Worm (Caenorhabditis elegans): Measurements from ENCODE around the gene gip-1.

Gene gip-1

DNA sequence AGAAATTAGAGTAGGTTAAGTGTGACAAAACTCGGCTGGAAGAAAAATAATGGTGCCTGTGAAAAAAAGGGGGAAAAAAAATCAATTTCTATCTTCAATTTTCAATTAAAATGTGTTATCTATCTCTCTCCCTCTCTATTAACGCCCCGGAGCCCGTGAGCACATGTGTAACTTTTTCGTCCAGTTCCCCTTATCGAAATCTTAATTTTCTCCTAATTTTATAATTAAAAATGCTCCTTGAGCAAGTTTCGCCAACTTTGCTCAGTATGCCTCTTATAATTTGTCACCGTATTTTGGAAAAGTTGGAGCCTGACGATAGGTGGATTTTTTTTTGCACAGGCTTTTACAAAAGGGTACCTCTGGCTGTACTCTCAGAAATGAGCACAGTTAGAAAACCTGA, 39.4 kb upstream of the gip-1 start, which contains the start of the genes fbxa-1 and Y54F10BM.20:
TSS of gene fbxa-1 (minus strand) at position 101 of the 400 bp plus-strand sequence.
TSS of gene Y54F10BM.20 (plus strand) at position 231 of the 400 bp plus-strand sequence.
- TF ChIP-seq sem-2 (GFP tag; optimal IDR thresholded peaks at IDR 0.05) (no peak), lin-13 (tag; optimal IDR thresholded peaks at IDR 0.05) (no peak), pha-4 (tag; optimal IDR thresholded peaks at IDR 0.05) (no peak), nhr-12 (tag; optimal IDR thresholded peaks at IDR 0.05) (no peak), flh-1 (GFP tag; optimal IDR thresholded peaks at IDR 0.05) (no peak), elt-1 (tag; optimal IDR thresholded peaks at IDR 0.05; ENCODE audit: borderline replicate concordance, insufficient read depth) (no peak), ham-2 (GFP tag; optimal IDR thresholded peaks at IDR 0.05) (no peak)

DNA sequence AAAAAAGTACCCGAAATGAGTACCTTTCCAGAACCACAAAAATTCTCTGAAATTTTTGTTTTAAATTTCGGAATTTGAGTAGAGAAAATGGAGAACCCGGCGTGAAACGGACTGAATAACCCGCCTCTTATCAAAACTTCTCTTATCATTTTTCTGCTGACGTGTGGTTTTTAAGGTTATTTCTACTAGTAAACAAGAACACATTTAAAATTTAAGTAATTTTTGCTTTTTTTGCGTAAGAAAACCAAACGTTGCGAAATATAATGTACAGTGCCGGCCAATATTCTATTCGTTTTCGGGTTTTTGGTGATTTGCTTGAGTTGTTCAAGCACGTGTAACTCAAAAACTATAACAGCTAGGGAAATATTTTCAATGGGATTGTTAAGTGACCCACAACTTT, 36.4 kb upstream of the gip-1 start:
- no peak for TF ChIP-seq mls-2 (tag; optimal IDR thresholded peaks at IDR 0.05)
- TF ChIP-seq tbx-8 (GFP tag; optimal IDR thresholded peaks at IDR 0.05), result no peak
- no peak for TF ChIP-seq nhr-2 (tag; optimal IDR thresholded peaks at IDR 0.05)
- TF ChIP-seq bed-3 (GFP tag; optimal IDR thresholded peaks at IDR 0.05), result no peak
- no peak for TF ChIP-seq zip-8 (tag; optimal IDR thresholded peaks at IDR 0.05)

DNA sequence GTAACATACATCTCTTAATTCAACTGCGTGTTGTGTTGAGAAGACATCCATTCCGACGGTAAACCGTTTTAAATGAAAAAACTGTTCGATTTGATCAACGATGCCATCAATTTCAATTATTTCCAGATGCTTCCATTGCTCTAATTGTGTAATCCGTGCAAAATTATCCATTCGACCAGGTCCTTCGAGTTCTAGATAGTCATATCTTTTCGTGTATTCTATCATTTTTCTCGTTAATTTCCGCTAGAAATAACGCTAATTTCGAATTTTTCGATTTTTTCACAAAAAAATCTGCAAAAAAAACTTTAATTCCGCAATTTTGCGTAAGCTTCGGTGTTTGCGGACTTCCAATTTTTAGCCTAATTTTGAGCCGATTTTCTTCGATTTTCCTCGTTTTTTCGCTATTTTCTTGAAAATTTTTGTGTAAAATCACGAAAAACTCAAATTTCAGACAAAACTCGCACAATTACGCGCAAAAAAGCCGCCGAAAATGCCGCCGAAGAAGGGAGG, 33.4 kb upstream of the gip-1 start, which contains the start of the genes fbxa-66 and iffb-1:
TSS of gene fbxa-66 (minus strand) at position 51 of the 510 bp plus-strand sequence.
TSS of gene iffb-1 (plus strand) at position 452 of the 510 bp plus-strand sequence.
- TF ChIP-seq nhr-2 (tag; optimal IDR thresholded peaks at IDR 0.05) (no peak), ces-1 (GFP tag; optimal IDR thresholded peaks at IDR 0.05) (peak; percentile 44)

DNA sequence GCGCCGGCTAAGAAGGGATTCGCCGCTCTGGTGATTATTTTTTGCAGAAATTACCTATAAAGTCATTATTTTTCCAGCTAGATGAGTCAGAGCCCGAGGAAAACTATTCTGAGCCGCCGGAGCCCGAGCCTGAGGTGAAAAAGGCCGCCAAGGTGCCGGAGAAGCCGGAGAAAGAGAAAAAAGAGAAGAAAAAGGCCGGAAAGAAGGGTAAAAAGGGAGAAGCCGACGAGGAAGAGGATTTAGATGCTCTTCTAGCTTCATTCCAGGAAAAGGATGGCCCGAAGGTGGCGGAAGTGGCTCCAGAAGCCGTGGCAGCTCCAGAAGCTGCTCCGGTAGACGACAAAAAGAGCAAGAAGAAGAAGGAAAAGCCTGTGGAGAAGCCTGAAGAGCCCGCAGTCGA, 32.7 kb upstream of the gip-1 start:
- no peak for TF ChIP-seq ztf-11 (tag; optimal IDR thresholded peaks at IDR 0.05)
- TF ChIP-seq tbx-8 (GFP tag; optimal IDR thresholded peaks at IDR 0.05), result no peak
- TF ChIP-seq sem-2 (GFP tag; optimal IDR thresholded peaks at IDR 0.05), result no peak
- no peak for TF ChIP-seq unc-62 (GFP tag; optimal IDR thresholded peaks at IDR 0.05)
- no peak for TF ChIP-seq nhr-76 (tag; optimal IDR thresholded peaks at IDR 0.05)
- TF ChIP-seq drap-1 (GFP tag; optimal IDR thresholded peaks at IDR 0.05), result no peak
- TF ChIP-seq nhr-12 (tag; optimal IDR thresholded peaks at IDR 0.05), result no peak
- TF ChIP-seq mep-1 (tag; optimal IDR thresholded peaks at IDR 0.05), result no peak
- TF ChIP-seq elt-1 (tag; optimal IDR thresholded peaks at IDR 0.05; ENCODE audit: borderline replicate concordance, insufficient read depth), result no peak

DNA sequence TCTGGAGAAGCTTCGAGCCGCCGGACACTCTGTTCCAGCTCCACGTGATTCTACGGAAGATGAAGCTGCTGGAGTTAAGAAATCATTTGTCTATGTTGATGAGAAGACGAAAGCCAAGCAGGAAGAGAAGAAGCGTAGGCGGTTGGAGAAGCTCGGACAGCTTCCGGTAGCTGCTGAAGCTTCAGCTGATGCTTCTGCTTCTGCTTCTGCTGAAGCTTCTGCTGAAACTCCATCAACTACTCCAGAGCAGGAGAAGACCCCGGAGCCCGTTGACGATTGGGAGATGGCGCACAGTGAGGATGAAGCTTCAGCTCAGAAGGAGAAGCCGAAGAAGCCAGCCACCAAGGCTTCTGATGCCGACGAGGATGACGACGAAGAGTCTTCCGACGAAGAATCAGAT, 31.0 kb upstream of the gip-1 start:
- TF ChIP-seq ces-1 (GFP tag; optimal IDR thresholded peaks at IDR 0.05) (no peak), tbx-8 (GFP tag; optimal IDR thresholded peaks at IDR 0.05) (no peak), nhr-28 (tag; optimal IDR thresholded peaks at IDR 0.05) (no peak), ceh-43 (GFP tag; optimal IDR thresholded peaks at IDR 0.05) (no peak), cnd-1 (tag; optimal IDR thresholded peaks at IDR 0.05) (no peak), mep-1 (tag; optimal IDR thresholded peaks at IDR 0.05) (no peak), elt-3 (tag; optimal IDR thresholded peaks at IDR 0.05) (no peak), lin-32 (GFP tag; optimal IDR thresholded peaks at IDR 0.05) (no peak), sptf-1 (tag; optimal IDR thresholded peaks at IDR 0.05) (no peak), snpc-4 (tag; optimal IDR thresholded peaks at IDR 0.05) (no peak), nhr-76 (tag; optimal IDR thresholded peaks at IDR 0.05) (no peak), pha-4 (tag; optimal IDR thresholded peaks at IDR 0.05) (no peak), lsy-2 (tag; optimal IDR thresholded peaks at IDR 0.05) (no peak), mab-5 (tag; optimal IDR thresholded peaks at IDR 0.05) (no peak), ceh-39 (tag; optimal IDR thresholded peaks at IDR 0.05) (no peak), ztf-11 (tag; optimal IDR thresholded peaks at IDR 0.05) (no peak), elt-1 (tag; optimal IDR thresholded peaks at IDR 0.05; ENCODE audit: borderline replicate concordance, insufficient read depth) (no peak), unc-120 (tag; optimal IDR thresholded peaks at IDR 0.05; ENCODE audit: poor library complexity, severe bottlenecking) (no peak), bed-3 (GFP tag; optimal IDR thresholded peaks at IDR 0.05) (no peak), nhr-237 (tag; optimal IDR thresholded peaks at IDR 0.05) (no peak)

DNA sequence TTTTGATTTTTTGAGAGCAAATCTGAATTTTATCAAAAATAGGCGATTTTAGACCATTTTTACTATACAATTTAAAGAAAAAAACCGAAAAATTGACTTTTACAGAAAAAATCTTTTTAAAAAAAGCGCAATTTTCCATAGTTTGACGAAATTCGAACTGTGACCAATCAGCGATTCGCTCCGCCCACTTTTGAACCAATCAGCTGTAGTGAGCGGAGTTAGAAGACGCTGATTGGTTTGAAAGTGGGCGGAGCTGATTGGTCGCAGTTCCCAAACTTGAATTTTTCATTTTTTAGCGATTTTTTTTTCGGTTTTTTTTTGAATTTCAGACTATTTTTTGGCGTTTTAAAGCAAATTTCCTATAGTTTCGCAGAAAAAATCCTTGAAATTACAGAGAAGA, 22.7 kb upstream of the gip-1 start:
- TF ChIP-seq unc-39 (tag; optimal IDR thresholded peaks at IDR 0.05), result no peak
- no peak for TF ChIP-seq M03D4.4 (tag; optimal IDR thresholded peaks at IDR 0.05)
- no peak for TF ChIP-seq tbx-8 (GFP tag; optimal IDR thresholded peaks at IDR 0.05)
